Fruit fly (Drosophila melanogaster): ENCODE measurements around the gene CG45493.
"Not testable (repeated sequence)": the region's sequence is repeated elsewhere in the genome, so short reads cannot be mapped to it uniquely, and the experiment has no call there.

The CG45493 gene

dm6 chrX:19948773-19949172, at the start of gene CG45493:
Gene CG45493 (minus strand): TSS chrX:19948873.
- not testable (repeated sequence) for TF ChIP-seq CG8478, CTCF (optimal IDR thresholded peaks at IDR 0.05)

dm6 chrX:19964215-19964614, 15.5 kb upstream of the CG45493 start:
- TF ChIP-seq CTCF (optimal IDR thresholded peaks at IDR 0.05) (no peak), CG8478 (optimal IDR thresholded peaks at IDR 0.05) (no peak)

dm6 chrX:19960881-19961347, 12.2 kb upstream of the CG45493 start, which contains the start of gene Nep3:
Gene Nep3 (plus strand): TSS chrX:19961297.
- no peak for TF ChIP-seq CTCF (optimal IDR thresholded peaks at IDR 0.05)
- no peak for TF ChIP-seq CG8478 (optimal IDR thresholded peaks at IDR 0.05)

- no peak for TF ChIP-seq CG8478 (optimal IDR thresholded peaks at IDR 0.05)
- no peak for TF ChIP-seq CTCF (optimal IDR thresholded peaks at IDR 0.05)
Measured at dm6 chrX:19959353-19959969, 10.8 kb upstream of the CG45493 start, which contains the start of gene CG12655. Gene CG12655 (minus strand): TSS chrX:19959403.

dm6 chrX:19958242-19958641, 9.6 kb upstream of the CG45493 start, which contains the start of gene CG43784:
Gene CG43784 (minus strand): TSS chrX:19958342.
- not testable (repeated sequence) for TF ChIP-seq CG8478, CTCF (optimal IDR thresholded peaks at IDR 0.05)

- TF ChIP-seq CG8478, CTCF (optimal IDR thresholded peaks at IDR 0.05): not testable (repeated sequence)
Measured at dm6 chrX:19953508-19953907, 4.8 kb upstream of the CG45493 start, which contains the start of gene CG45494. Gene CG45494 (minus strand): TSS chrX:19953608.

dm6 chrX:19944047-19944446, 4.6 kb downstream of the CG45493 start, which contains the start of gene CG45492:
Gene CG45492 (minus strand): TSS chrX:19944147.
- TF ChIP-seq CTCF, CG8478 (optimal IDR thresholded peaks at IDR 0.05): not testable (repeated sequence)

dm6 chrX:19938894-19939293, 9.8 kb downstream of the CG45493 start, which contains the start of gene CG45491:
Gene CG45491 (minus strand): TSS chrX:19938994.
- not testable (repeated sequence) for TF ChIP-seq CG8478, CTCF (optimal IDR thresholded peaks at IDR 0.05)

dm6 chrX:19934194-19934593, 14.5 kb downstream of the CG45493 start, which contains the start of gene CG45490:
Gene CG45490 (minus strand): TSS chrX:19934294.
- not testable (repeated sequence) for TF ChIP-seq CG8478, CTCF (optimal IDR thresholded peaks at IDR 0.05)

dm6 chrX:19929078-19929477, 19.6 kb downstream of the CG45493 start, which contains the start of gene CG45489:
Gene CG45489 (minus strand): TSS chrX:19929178.
- not testable (repeated sequence) for TF ChIP-seq CG8478, CTCF (optimal IDR thresholded peaks at IDR 0.05)

dm6 chrX:19920335-19920734, 28.3 kb downstream of the CG45493 start, which contains the start of gene CG45488:
Gene CG45488 (minus strand): TSS chrX:19920435.
- TF ChIP-seq CTCF, CG8478 (optimal IDR thresholded peaks at IDR 0.05): not testable (repeated sequence)

dm6 chrX:19915181-19915580, 33.5 kb downstream of the CG45493 start, which contains the start of gene CG45487:
Gene CG45487 (minus strand): TSS chrX:19915281.
- not testable (repeated sequence) for TF ChIP-seq CG8478, CTCF (optimal IDR thresholded peaks at IDR 0.05)

dm6 chrX:19910017-19910416, 38.7 kb downstream of the CG45493 start, which contains the start of gene CG45486:
Gene CG45486 (minus strand): TSS chrX:19910117.
- TF ChIP-seq CTCF, CG8478 (optimal IDR thresholded peaks at IDR 0.05): not testable (repeated sequence)

- TF ChIP-seq CG8478 (optimal IDR thresholded peaks at IDR 0.05) (no peak), CTCF (optimal IDR thresholded peaks at IDR 0.05) (no peak)
Measured at dm6 chrX:19899978-19900377, 48.7 kb downstream of the CG45493 start.
